Fruit fly (Drosophila melanogaster) whole organism, embryonic: ENCODE data around the gene Dscam2.
A peak's percentile ranks its signal among the peaks of the same experiment; 100 is the strongest.

ENCODE experiments used
- Abd-B ChIP-seq: fragments of 200-800 bp; sonication (Bioruptor generic); optimal IDR thresholded peaks from 2 replicates; lab custom pipeline; 2018; ENCODE audit warnings: missing biosample characterization, mild to moderate bottlenecking, missing genetic modification characterization, moderate library complexity
- B-H1 ChIP-seq: fragments of 200-800 bp; sonication (Bioruptor generic); IDR thresholded peaks from 3 replicates; pipeline ENCODE4 v1.3.6; 2022; ENCODE audit warnings: missing biosample characterization, missing genetic modification characterization
- CG10543 ChIP-seq: fragments of 200-800 bp; sonication (Bioruptor generic); optimal IDR thresholded peaks from 3 replicates; lab custom pipeline; 2017; ENCODE audit warnings: missing biosample characterization, mild to moderate bottlenecking, missing genetic modification characterization, moderate library complexity
- CG11504 ChIP-seq: fragments of 200-800 bp; sonication (Bioruptor generic); optimal IDR thresholded peaks from 3 replicates; lab custom pipeline; 2019; ENCODE audit warnings: missing biosample characterization, mild to moderate bottlenecking, missing genetic modification characterization, moderate library complexity
- CG13624 ChIP-seq: fragments of 200-800 bp; sonication (Bioruptor generic); optimal IDR thresholded peaks from 2 replicates; lab custom pipeline; 2016; ENCODE audit warnings: missing biosample characterization, missing genetic modification characterization
- CG2120 ChIP-seq: fragments of 200-800 bp; sonication (Bioruptor generic); optimal IDR thresholded peaks from 3 replicates; lab custom pipeline; 2016; ENCODE audit warnings: missing biosample characterization, missing genetic modification characterization
- CG2712 ChIP-seq: fragments of 200-800 bp; optimal IDR thresholded peaks from 3 replicates; lab custom pipeline; 2019; ENCODE audit warnings: missing biosample characterization, mild to moderate bottlenecking, missing genetic modification characterization, moderate library complexity
- CG3281 ChIP-seq: fragments of 200-800 bp; sonication (Bioruptor generic); optimal IDR thresholded peaks from 3 replicates; lab custom pipeline; 2017; ENCODE audit warnings: missing biosample characterization, mild to moderate bottlenecking, missing genetic modification characterization
- CG4424 ChIP-seq: fragments of 200-800 bp; sonication (Bioruptor generic); optimal IDR thresholded peaks from 3 replicates; lab custom pipeline; 2016; ENCODE audit warnings: missing biosample characterization, missing genetic modification characterization
- CG7372 ChIP-seq: fragments of 200-800 bp; sonication (Bioruptor generic); IDR thresholded peaks from 2 replicates; pipeline ENCODE4 v1.3.6; 2022; ENCODE audit warnings: missing biosample characterization, missing genetic modification characterization
- CG7928 ChIP-seq: fragments of 200-800 bp; sonication (Bioruptor generic); optimal IDR thresholded peaks from 2 replicates; lab custom pipeline; 2017; ENCODE audit warnings: missing biosample characterization, mild to moderate bottlenecking, missing genetic modification characterization
- CG8765 ChIP-seq: fragments of 200-800 bp; sonication (Bioruptor generic); IDR thresholded peaks from 2 replicates; pipeline ENCODE4 v1.3.6; 2022; ENCODE audit warnings: missing biosample characterization, missing genetic modification characterization
- Dbx ChIP-seq: fragments of 200-800 bp; sonication (Bioruptor generic); IDR thresholded peaks from 3 replicates; pipeline ENCODE4 v1.3.6; 2022; ENCODE audit warnings: missing biosample characterization, missing genetic modification characterization
- Dll ChIP-seq: fragments of 200-800 bp; sonication (Bioruptor generic); IDR thresholded peaks from 4 replicates; pipeline ENCODE4 v1.3.6; 2022; ENCODE audit warnings: missing biosample characterization, missing genetic modification characterization; ENCODE audit not compliant: partially characterized antibody
- Drgx ChIP-seq: fragments of 200-800 bp; sonication (Bioruptor generic); IDR thresholded peaks from 2 replicates; pipeline ENCODE4 v1.3.6; 2022; ENCODE audit warnings: missing biosample characterization, missing genetic modification characterization
- H2.0 ChIP-seq: fragments of 200-800 bp; sonication (Bioruptor generic); IDR thresholded peaks from 2 replicates; pipeline ENCODE4 v1.3.6; 2022; ENCODE audit warnings: missing biosample characterization, missing genetic modification characterization
- Hr51 ChIP-seq, 2 experiments: fragments of 200-800 bp; sonication (Bioruptor generic); optimal IDR thresholded peaks; 2 replicates in 1 of 2; 3 replicates in 1 of 2; lab custom pipeline; 2016 to 2018; ENCODE audit warnings: missing biosample characterization in 2 of 2, missing genetic modification characterization in 2 of 2, mild to moderate bottlenecking in 1 of 2, moderate library complexity in 1 of 2
- NC2β ChIP-seq: fragments of 200-800 bp; sonication (Bioruptor generic); optimal IDR thresholded peaks from 2 replicates; lab custom pipeline; 2016; ENCODE audit warnings: missing biosample characterization, missing genetic modification characterization
- Xbp1 ChIP-seq: fragments of 200-800 bp; sonication (Bioruptor generic); optimal IDR thresholded peaks from 3 replicates; lab custom pipeline; 2016; ENCODE audit warnings: missing biosample characterization, mild to moderate bottlenecking, missing genetic modification characterization
- abd-A ChIP-seq: fragments of 200-800 bp; sonication (Bioruptor generic); optimal IDR thresholded peaks from 3 replicates; lab custom pipeline; 2019; ENCODE audit warnings: missing biosample characterization, mild to moderate bottlenecking, missing genetic modification characterization, moderate library complexity
- ap ChIP-seq: fragments of 200-800 bp; sonication (Bioruptor generic); IDR thresholded peaks from 2 replicates; pipeline ENCODE4 v1.3.6; 2022; ENCODE audit warnings: missing biosample characterization, missing genetic modification characterization
- cad ChIP-seq: fragments of >200 bp; optimal IDR thresholded peaks from 2 replicates; lab custom pipeline; 2017; ENCODE audit warnings: missing biosample characterization, missing genetic modification characterization
- corto ChIP-seq: fragments of 200-800 bp; sonication (Bioruptor generic); optimal IDR thresholded peaks from 2 replicates; lab custom pipeline; 2016; ENCODE audit warnings: missing biosample characterization, mild to moderate bottlenecking, missing genetic modification characterization, moderate library complexity
- fd96Cb ChIP-seq: fragments of 200-800 bp; sonication (Bioruptor generic); optimal IDR thresholded peaks from 2 replicates; lab custom pipeline; 2018; ENCODE audit warnings: missing biosample characterization, mild to moderate bottlenecking, missing genetic modification characterization, moderate library complexity
- grau ChIP-seq: fragments of 200-800 bp; optimal IDR thresholded peaks from 3 replicates; lab custom pipeline; 2019; ENCODE audit warnings: missing biosample characterization, mild to moderate bottlenecking, missing genetic modification characterization, moderate library complexity
- nom ChIP-seq: fragments of 200-800 bp; sonication (Bioruptor generic); optimal IDR thresholded peaks from 2 replicates; lab custom pipeline; 2017; ENCODE audit warnings: missing biosample characterization, missing genetic modification characterization, mild to moderate bottlenecking, moderate library complexity, missing genetic modification reagents
- prd ChIP-seq, 3 experiments: fragments of >200 bp in 2 of 3; fragments of 200-800 bp in 1 of 3; sonication (Bioruptor generic) in 1 of 3; optimal IDR thresholded peaks in 2 of 3; IDR thresholded peaks in 1 of 3; 2 replicates in 2 of 3; 3 replicates in 1 of 3; pipeline versions ENCODE4 v1.3.6 to Lab custom; 2017 to 2022; ENCODE audit warnings: missing biosample characterization in 1 of 3, missing genetic modification characterization in 1 of 3
- run ChIP-seq: fragments of 200-800 bp; sonication (Bioruptor generic); optimal IDR thresholded peaks from 3 replicates; lab custom pipeline; 2018; ENCODE audit warnings: missing biosample characterization, mild to moderate bottlenecking, missing genetic modification characterization
- sd ChIP-seq: fragments of 200-800 bp; sonication (Bioruptor generic); optimal IDR thresholded peaks from 3 replicates; lab custom pipeline; 2018; ENCODE audit warnings: missing biosample characterization, mild to moderate bottlenecking, missing genetic modification characterization, moderate library complexity
- sens ChIP-seq: fragments of 200-800 bp; sonication (Bioruptor generic); peaks from one replicate; lab custom pipeline; 2016; ENCODE audit warnings: missing biosample characterization, missing genetic modification characterization
- sisA ChIP-seq: fragments of 200-800 bp; sonication (Bioruptor generic); IDR thresholded peaks from 2 replicates; pipeline ENCODE4 v1.3.6; 2022; ENCODE audit warnings: missing biosample characterization, missing genetic modification characterization
- z ChIP-seq: fragments of 200-800 bp; sonication (Bioruptor generic); IDR thresholded peaks from 3 replicates; pipeline ENCODE4 v1.3.6; 2022; ENCODE audit warnings: missing biosample characterization, missing genetic modification characterization
- zen ChIP-seq: fragments of 200-800 bp; sonication (Bioruptor generic); optimal IDR thresholded peaks from 3 replicates; lab custom pipeline; 2018; ENCODE audit warnings: missing biosample characterization, mild to moderate bottlenecking, missing genetic modification characterization, moderate library complexity

Gene Dscam2

dm6 chr3L:7238072-7238759 is 48.5 kb upstream of the Dscam2 start, which contains the start of the genes CG14829 and BHD (continued):
- TF ChIP-seq CG7928 (GFP tag; lab: Kevin White, UChicago) = no peak
- TF ChIP-seq Xbp1 (GFP tag; lab: Kevin White, UChicago) = no peak
- TF ChIP-seq Dbx (GFP tag; lab: Robert Waterston, UW) = no peak
- TF ChIP-seq sd = no peak
- TF ChIP-seq Dll (GFP tag; lab: Robert Waterston, UW) = peak; percentile 49; the same call in 1 of the 4 replicates
- no peak for TF ChIP-seq run (tag; lab: Kevin White, UChicago)
- TF ChIP-seq grau = no peak
- TF ChIP-seq CG10543 (GFP tag; lab: Kevin White, UChicago) = no peak
- no peak for TF ChIP-seq B-H1

dm6 chr3L:7234212-7234611 is 44.5 kb upstream of the Dscam2 start, which contains the start of gene CG14826:
CG14826 (plus strand) TSS chr3L:7234512.
- TF ChIP-seq CG4424 (GFP tag; lab: Kevin White, UChicago) (no peak), CG3281 (no peak), CG2120 (GFP tag; lab: Kevin White, UChicago) (no peak), NC2β (GFP tag; lab: Kevin White, UChicago) (no peak)

- no peak for TF ChIP-seq abd-A
- TF ChIP-seq Hr51 (GFP tag; optimal IDR thresholded peaks at IDR 0.05; lab: Kevin White, UChicago) = no peak
- peak; percentile 30 for TF ChIP-seq Abd-B (GFP tag; lab: Kevin White, UChicago)
- TF ChIP-seq Drgx (GFP tag; lab: Robert Waterston, UW) = peak; percentile 41; the same call in 1 of the 2 replicates
- TF ChIP-seq CG8765 (GFP tag; lab: Robert Waterston, UW) = no peak
- no peak for TF ChIP-seq corto (GFP tag; lab: Kevin White, UChicago)
- TF ChIP-seq CG11504 = peak; percentile 11
- no peak for TF ChIP-seq prd (optimal IDR thresholded peaks at IDR 0.05; lab: Kevin White, UChicago)
- 0 out of 3 replicates have a peak, but pooled peaks have one; percentile 22 for TF ChIP-seq prd (GFP tag; IDR thresholded peaks at IDR 0.05; lab: Robert Waterston, UW)
- TF ChIP-seq zen (tag; lab: Kevin White, UChicago) = no peak
- TF ChIP-seq cad (GFP tag; lab: Kevin White, UChicago) = no peak
- peak; percentile 4 for TF ChIP-seq CG2712 (tag; lab: Kevin White, UChicago)
- peak; percentile 72 for TF ChIP-seq sens (GFP tag; lab: Kevin White, UChicago)
Observed at dm6 chr3L:7191218-7191617, 1.5 kb upstream of the Dscam2 start.

- no peak for TF ChIP-seq H2.0 (GFP tag; lab: Robert Waterston, UW)
- TF ChIP-seq Drgx (GFP tag; lab: Robert Waterston, UW) = peak; percentile 36
- no peak for TF ChIP-seq z
- TF ChIP-seq fd96Cb = no peak
- no peak for TF ChIP-seq ap (GFP tag; lab: Robert Waterston, UW)
- TF ChIP-seq CG13624 = no peak
Observed at dm6 chr3L:7190497-7190896, 766 bp upstream of the Dscam2 start.

dm6 chr3L:7184739-7185488 is 4.8 kb downstream of the Dscam2 start:
- TF ChIP-seq CG7372 (GFP tag; lab: Robert Waterston, UW) (no peak), sisA (no peak), nom (GFP tag; lab: Kevin White, UChicago) (peak; percentile 68)
